Fruit fly (Drosophila melanogaster) whole organism, wandering third instar larva: ENCODE data around the gene CG31780.
"Not testable (repeated sequence)": the region's sequence is repeated elsewhere in the genome, so short reads cannot be mapped to it uniquely, and the experiment has no call there.

Experiments
- Abd-B ChIP-seq: fragments of >200 bp; optimal IDR thresholded peaks from 2 replicates; lab custom pipeline; 2017; ENCODE audit warnings: missing biosample characterization, missing genetic modification characterization
- CG32264 ChIP-seq: fragments of 200-800 bp; sonication (Bioruptor generic); optimal IDR thresholded peaks from 2 replicates; lab custom pipeline; 2016; ENCODE audit warnings: missing biosample characterization, missing genetic modification characterization
- CrebA ChIP-seq: fragments of 200-800 bp; sonication (Bioruptor generic); optimal IDR thresholded peaks from 2 replicates; lab custom pipeline; 2016; ENCODE audit warnings: missing biosample characterization, mild to moderate bottlenecking, missing genetic modification characterization, borderline replicate concordance
- Dfd ChIP-seq: fragments of >200 bp; optimal IDR thresholded peaks from 2 replicates; lab custom pipeline; 2017; ENCODE audit warnings: missing biosample characterization, missing genetic modification characterization
- Dif ChIP-seq: fragments of 200-275, 200-300 bp; sonication (Bioruptor generic); optimal IDR thresholded peaks from 2 replicates; lab custom pipeline; 2018; ENCODE audit warnings: missing biosample characterization, missing genetic modification characterization; ENCODE audit not compliant: partially characterized antibody
- GATAd ChIP-seq: sonication (Bioruptor generic); optimal IDR thresholded peaks from 2 replicates; lab custom pipeline; 2016; ENCODE audit warnings: missing biosample characterization, missing genetic modification characterization
- HLH106 ChIP-seq: fragments of 200-800 bp; optimal IDR thresholded peaks from 3 replicates; lab custom pipeline; 2019; ENCODE audit warnings: missing biosample characterization, mild to moderate bottlenecking, missing genetic modification characterization, moderate library complexity
- Hnf4 ChIP-seq: fragments of 200-800 bp; sonication (Bioruptor generic); optimal IDR thresholded peaks from 2 replicates; lab custom pipeline; 2016; ENCODE audit warnings: missing biosample characterization, mild to moderate bottlenecking, missing genetic modification characterization
- Hr83 ChIP-seq: fragments of 200-300 bp; sonication (Bioruptor generic); optimal IDR thresholded peaks from 2 replicates; lab custom pipeline; 2016; ENCODE audit warnings: missing biosample characterization, mild to moderate bottlenecking, missing genetic modification characterization, moderate library complexity; ENCODE audit not compliant: poor library complexity, severe bottlenecking
- Mio ChIP-seq: sonication (Bioruptor generic); optimal IDR thresholded peaks from 2 replicates; lab custom pipeline; 2016; ENCODE audit warnings: missing biosample characterization, missing genetic modification characterization
- N ChIP-seq: fragments of >200 bp; optimal IDR thresholded peaks from 2 replicates; lab custom pipeline; 2018; ENCODE audit warnings: missing biosample characterization, missing external identifiers, missing genetic modification characterization
- Rel ChIP-seq, 2 experiments: fragments of 200-800 bp; sonication (Bioruptor generic) in 1 of 2; optimal IDR thresholded peaks; 2 replicates in 1 of 2; 3 replicates in 1 of 2; lab custom pipeline; 2016 to 2019; ENCODE audit warnings: mild to moderate bottlenecking in 2 of 2, missing biosample characterization in 2 of 2, missing genetic modification characterization in 2 of 2, moderate library complexity in 1 of 2
- Sp1 ChIP-seq: fragments of 200-800 bp; sonication (Bioruptor generic); optimal IDR thresholded peaks from 3 replicates; lab custom pipeline; 2019; ENCODE audit warnings: missing biosample characterization, mild to moderate bottlenecking, missing genetic modification characterization, moderate library complexity
- br ChIP-seq: fragments of 200-800 bp; sonication (Bioruptor generic); optimal IDR thresholded peaks from 2 replicates; lab custom pipeline; 2016; ENCODE audit warnings: missing biosample characterization, missing genetic modification characterization
- dl ChIP-seq, 2 experiments: fragments of 175-275, 200-275 bp in 1 of 2; fragments of 200-275 bp in 1 of 2; sonication (Bioruptor generic); optimal IDR thresholded peaks; lab custom pipeline; 2018; ENCODE audit warnings: mild to moderate bottlenecking in 2 of 2, missing biosample characterization in 2 of 2, missing genetic modification characterization in 2 of 2, moderate library complexity in 2 of 2; ENCODE audit not compliant: partially characterized antibody in 2 of 2, insufficient read depth in 1 of 2
- dmrt93B ChIP-seq: fragments of 200-800 bp; sonication (Bioruptor generic); optimal IDR thresholded peaks from 2 replicates; lab custom pipeline; 2018; ENCODE audit warnings: missing biosample characterization, mild to moderate bottlenecking, missing genetic modification characterization
- dsf ChIP-seq: sonication (Bioruptor generic); optimal IDR thresholded peaks from 2 replicates; lab custom pipeline; 2016; ENCODE audit warnings: missing biosample characterization, missing genetic modification characterization, borderline replicate concordance
- ey ChIP-seq: fragments of 200-800 bp; sonication (Bioruptor generic); optimal IDR thresholded peaks from 2 replicates; lab custom pipeline; 2016; ENCODE audit warnings: missing biosample characterization, missing genetic modification characterization
- foxo ChIP-seq, 2 experiments: fragments of 200-800 bp; sonication (Bioruptor generic); optimal IDR thresholded peaks; 2 replicates in 1 of 2; 3 replicates in 1 of 2; lab custom pipeline; 2016 to 2017; ENCODE audit warnings: missing biosample characterization in 2 of 2, missing genetic modification characterization in 2 of 2
- fru ChIP-seq: fragments of 200-800 bp; sonication (Bioruptor generic); optimal IDR thresholded peaks from 3 replicates; lab custom pipeline; 2016; ENCODE audit warnings: missing biosample characterization, mild to moderate bottlenecking, missing genetic modification characterization
- h ChIP-seq: fragments of 200-800 bp; sonication (Bioruptor generic); optimal IDR thresholded peaks from 3 replicates; lab custom pipeline; 2016; ENCODE audit warnings: missing biosample characterization, mild to moderate bottlenecking, missing genetic modification characterization
- lola ChIP-seq: fragments of >200 bp; optimal IDR thresholded peaks from 2 replicates; lab custom pipeline; 2017; ENCODE audit warnings: missing biosample characterization, missing genetic modification characterization
- pan ChIP-seq: fragments of >200 bp; optimal IDR thresholded peaks from 2 replicates; lab custom pipeline; 2017

CG31780 gene

DNA sequence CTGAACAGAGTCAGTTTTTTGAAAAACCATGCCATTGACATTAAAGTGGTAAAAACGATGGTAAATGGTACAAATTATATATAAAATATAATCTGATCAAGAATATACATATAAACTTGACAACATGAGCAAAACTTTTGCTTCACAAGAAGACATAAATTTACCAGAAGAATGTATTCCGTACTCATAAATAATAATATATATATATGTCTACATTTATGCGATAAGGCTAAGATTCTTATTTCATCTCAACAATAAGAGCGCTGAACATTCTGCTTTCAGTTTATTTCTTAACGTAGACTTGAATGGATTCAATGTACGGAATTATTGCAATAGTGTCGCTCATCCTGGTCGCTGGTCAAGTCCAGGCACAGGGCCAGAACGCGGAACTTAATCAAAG, at the start of gene CG31780:
TSS of gene CG31780 (plus strand) at position 301 of the 400 bp plus-strand sequence.
- TF ChIP-seq Hr83, dsf, Dif (GFP tag; lab: Kevin White, UChicago): not testable (repeated sequence)

DNA sequence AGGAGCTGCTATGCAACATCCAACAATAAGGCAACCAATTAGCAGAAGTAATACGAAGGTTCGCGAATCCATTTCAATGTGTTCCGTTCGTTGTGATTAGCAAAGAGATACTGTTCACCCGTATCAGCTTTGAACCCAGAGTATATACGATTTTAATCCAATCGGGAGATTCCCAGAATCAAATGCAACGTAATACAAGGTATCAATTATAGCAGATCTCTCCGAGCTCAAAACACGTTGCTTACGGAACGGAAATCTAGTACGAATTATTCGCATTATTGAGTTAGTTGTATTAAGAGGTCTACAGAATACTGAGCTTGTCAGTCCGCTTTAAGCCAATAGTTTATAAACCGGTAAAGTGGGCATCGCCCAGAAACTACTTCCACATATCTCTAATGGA, 36.5 kb upstream of the CG31780 start, which contains the start of gene CG44141:
TSS of gene CG44141 (minus strand) at position 101 of the 400 bp plus-strand sequence.
- not testable (repeated sequence) for TF ChIP-seq N, dmrt93B, Mio (GFP tag; lab: Kevin White, UChicago)

dm6 chr2L:15660741-15661140, 35.1 kb upstream of the CG31780 start, which contains the start of gene CG18477:
Gene CG18477 (plus strand): TSS chr2L:15661041.
- TF ChIP-seq Rel (GFP tag; optimal IDR thresholded peaks at IDR 0.05; lab: Kevin White, UChicago); Rel (tag; optimal IDR thresholded peaks at IDR 0.05; lab: Kevin White, UChicago); Sp1 (GFP tag; lab: Kevin White, UChicago); CrebA (GFP tag; lab: Kevin White, UChicago): not testable (repeated sequence)

DNA sequence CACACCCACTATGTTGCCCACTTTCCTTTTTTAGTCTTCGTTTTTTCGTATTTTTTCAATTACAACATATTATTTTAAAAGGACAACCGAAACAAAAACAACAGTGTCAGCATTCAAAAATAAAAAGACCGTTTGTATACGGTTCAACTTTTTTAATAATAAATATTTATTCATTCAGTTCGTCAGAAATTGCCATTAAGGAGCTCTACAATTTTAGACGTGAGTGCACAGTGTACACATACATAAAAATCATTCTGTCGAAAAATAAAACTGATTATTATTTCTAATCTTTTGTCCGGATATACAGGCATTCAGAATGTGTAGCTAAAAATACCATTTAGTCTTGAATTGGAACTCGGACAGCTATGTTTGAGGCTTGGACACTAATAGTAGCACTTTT, 26.0 kb upstream of the CG31780 start, which contains the start of gene CG18478:
TSS of gene CG18478 (plus strand) at position 301 of the 400 bp plus-strand sequence.
- not testable (repeated sequence) for TF ChIP-seq Dfd, Sp1, h (GFP tag; lab: Kevin White, UChicago)

DNA sequence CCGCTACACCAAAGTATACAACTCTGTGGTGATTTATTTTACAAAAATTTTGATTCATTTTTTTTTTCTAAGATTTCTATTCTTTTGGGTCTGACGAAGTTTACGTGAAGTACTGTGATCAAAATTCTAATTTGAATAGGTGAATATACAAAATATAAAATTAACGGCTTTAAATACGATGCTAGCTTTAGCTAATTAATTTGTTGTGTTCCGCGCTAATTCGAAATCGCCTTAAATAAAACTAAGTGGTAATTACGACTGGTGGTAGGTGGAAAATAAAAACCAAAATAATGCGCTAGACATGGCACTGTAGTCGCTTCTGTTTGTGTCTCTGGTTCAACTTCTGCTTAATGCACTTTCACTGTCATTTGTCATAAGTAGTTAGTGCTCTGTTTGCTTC, 19.8 kb upstream of the CG31780 start, which contains the start of gene CG43923:
TSS of gene CG43923 (minus strand) at position 101 of the 400 bp plus-strand sequence.
- not testable (repeated sequence) for TF ChIP-seq pan (lab: Kevin White, UChicago); br (GFP tag; lab: Kevin White, UChicago); Hnf4

dm6 chr2L:15694371-15694770, 1.5 kb upstream of the CG31780 start, which contains the start of gene CG44140:
Gene CG44140 (minus strand): TSS chr2L:15694471.
- not testable (repeated sequence) for TF ChIP-seq dmrt93B, N, lola (GFP tag; lab: Kevin White, UChicago)
- TF ChIP-seq, all 38 proteins: peak for 0; not testable (repeated sequence) for 38

DNA sequence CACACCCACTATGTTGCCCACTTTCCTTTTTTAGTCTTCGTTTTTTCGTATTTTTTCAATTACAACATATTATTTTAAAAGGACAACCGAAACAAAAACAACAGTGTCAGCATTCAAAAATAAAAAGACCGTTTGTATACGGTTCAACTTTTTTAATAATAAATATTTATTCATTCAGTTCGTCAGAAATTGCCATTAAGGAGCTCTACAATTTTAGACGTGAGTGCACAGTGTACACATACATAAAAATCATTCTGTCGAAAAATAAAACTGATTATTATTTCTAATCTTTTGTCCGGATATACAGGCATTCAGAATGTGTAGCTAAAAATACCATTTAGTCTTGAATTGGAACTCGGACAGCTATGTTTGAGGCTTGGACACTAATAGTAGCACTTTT, 9.0 kb downstream of the CG31780 start, which contains the start of gene CG31827:
TSS of gene CG31827 (plus strand) at position 301 of the 400 bp plus-strand sequence.
- TF ChIP-seq CG32264; Abd-B (GFP tag; lab: Kevin White, UChicago); GATAd: not testable (repeated sequence)

- not testable (repeated sequence) for TF ChIP-seq ey; dl (GFP tag; optimal IDR thresholded peaks at IDR 0.05; lab: Kevin White, UChicago; ENCODE audit: insufficient read depth in 1 of 2, partially characterized antibody in 2 of 2); Sp1 (GFP tag; lab: Kevin White, UChicago)
Measured at dm6 chr2L:15710999-15711398, 15.2 kb downstream of the CG31780 start, which contains the start of gene CG43924. Gene CG43924 (minus strand): TSS chr2L:15711099.

- not testable (repeated sequence) for TF ChIP-seq HLH106 (tag; lab: Kevin White, UChicago); foxo (GFP tag; optimal IDR thresholded peaks at IDR 0.05; lab: Kevin White, UChicago); fru (GFP tag; lab: Kevin White, UChicago)
Measured at dm6 chr2L:15718172-15718571, 22.3 kb downstream of the CG31780 start, which contains the start of gene stol. Gene stol (minus strand): TSS chr2L:15718272.
